Worm (Caenorhabditis elegans): ENCODE data around the gene gfat-1.

DNA sequence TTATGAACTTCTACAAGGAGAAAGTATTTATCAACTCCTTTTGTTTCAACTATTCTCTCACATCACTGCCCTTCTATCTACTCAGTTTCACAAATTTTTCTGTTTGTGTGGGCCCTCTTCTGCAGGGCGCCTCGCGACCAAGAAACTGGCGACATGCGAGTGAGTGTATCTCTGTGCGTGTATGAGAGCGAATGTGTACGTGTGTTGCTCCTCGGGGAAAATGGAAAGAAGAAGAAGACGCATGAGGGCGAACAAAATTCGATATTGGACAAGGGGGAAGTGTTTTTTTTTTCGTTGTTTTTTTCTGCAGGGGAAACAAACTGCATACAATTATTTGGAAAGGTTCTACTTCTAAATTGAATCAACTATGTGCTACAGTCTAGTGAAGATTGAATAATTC lies 26.4 kb upstream of the gfat-1 start:
- TF ChIP-seq tbx-11 (GFP tag; IDR thresholded peaks at IDR 0.05): no peak
- no peak for TF ChIP-seq pes-1 (GFP tag; IDR thresholded peaks at IDR 0.05)
- TF ChIP-seq ama-1 (optimal IDR thresholded peaks at IDR 0.05): no peak
- no peak for TF ChIP-seq ceh-36 (tag; optimal IDR thresholded peaks at IDR 0.05)
- TF ChIP-seq ets-7 (tag; optimal IDR thresholded peaks at IDR 0.05): no peak
- no peak for TF ChIP-seq hmg-4 (GFP tag; optimal IDR thresholded peaks at IDR 0.05)
